Fruit fly (Drosophila melanogaster) whole organism, embryonic: ENCODE measurements around the gene CG5359.

Source experiments
- Aef1 ChIP-seq: fragments of 200-800 bp; sonication (Bioruptor generic); IDR thresholded peaks from 3 replicates; pipeline ENCODE4 v1.3.6; 2022; ENCODE audit warnings: missing biosample characterization, missing genetic modification characterization
- Awh ChIP-seq: fragments of 200-800 bp; sonication (Bioruptor generic); IDR thresholded peaks from 2 replicates; pipeline ENCODE4, ENCODE4 v1.3.6; 2022; ENCODE audit warnings: missing biosample characterization, missing genetic modification characterization
- B-H2 ChIP-seq: fragments of 200-800 bp; sonication (Bioruptor generic); optimal IDR thresholded peaks from 2 replicates; lab custom pipeline; 2018; ENCODE audit warnings: missing biosample characterization, mild to moderate bottlenecking, missing genetic modification characterization
- Bdp1 ChIP-seq: fragments of 200-800 bp; sonication (Bioruptor generic); optimal IDR thresholded peaks from 3 replicates; lab custom pipeline; 2016; ENCODE audit warnings: missing biosample characterization, missing genetic modification characterization
- CG10267 ChIP-seq: fragments of 200-800 bp; sonication (Bioruptor generic); optimal IDR thresholded peaks from 2 replicates; lab custom pipeline; 2018; ENCODE audit warnings: missing biosample characterization, mild to moderate bottlenecking, missing genetic modification characterization, moderate library complexity
- CG13296 ChIP-seq: fragments of 200-800 bp; sonication (Bioruptor generic); optimal IDR thresholded peaks from 3 replicates; lab custom pipeline; 2018; ENCODE audit warnings: missing biosample characterization, mild to moderate bottlenecking, missing genetic modification characterization
- CG15269 ChIP-seq: fragments of 200-800 bp; sonication (Bioruptor generic); optimal IDR thresholded peaks from 2 replicates; lab custom pipeline; 2018; ENCODE audit warnings: missing biosample characterization, mild to moderate bottlenecking, missing genetic modification characterization, moderate library complexity
- CG17361 ChIP-seq: fragments of 200-800 bp; sonication (Bioruptor generic); IDR thresholded peaks from 3 replicates; pipeline ENCODE4 v1.3.6; 2022; ENCODE audit warnings: missing biosample characterization, missing genetic modification characterization
- CG17612 ChIP-seq: fragments of 200-800 bp; sonication (Bioruptor generic); IDR thresholded peaks from 2 replicates; pipeline ENCODE4 v1.3.6; 2022; ENCODE audit warnings: missing biosample characterization, missing genetic modification characterization
- CG33213 ChIP-seq: fragments of 200-800 bp; sonication (Bioruptor generic); optimal IDR thresholded peaks from 3 replicates; lab custom pipeline; 2016; ENCODE audit warnings: missing biosample characterization, missing genetic modification characterization
- CG4360 ChIP-seq: fragments of 200-800 bp; sonication (Bioruptor generic); IDR thresholded peaks from 2 replicates; pipeline ENCODE4 v1.3.6; 2022; ENCODE audit warnings: missing biosample characterization, missing genetic modification characterization
- CG4854 ChIP-seq: fragments of 200-800 bp; sonication (Bioruptor generic); optimal IDR thresholded peaks from 2 replicates; lab custom pipeline; 2016; ENCODE audit warnings: missing biosample characterization, missing genetic modification characterization, inconsistent platforms
- CG5180 ChIP-seq: fragments of 200-800 bp; sonication (Bioruptor generic); optimal IDR thresholded peaks from 3 replicates; lab custom pipeline; 2017; ENCODE audit warnings: missing biosample characterization, missing genetic modification characterization, mild to moderate bottlenecking, moderate library complexity, missing genetic modification reagents
- CG6654 ChIP-seq: fragments of 200-800 bp; sonication (Bioruptor generic); optimal IDR thresholded peaks from 2 replicates; lab custom pipeline; 2017; ENCODE audit warnings: missing biosample characterization, mild to moderate bottlenecking, missing genetic modification characterization
- CG6765 ChIP-seq: fragments of 200-800 bp; sonication (Bioruptor generic); optimal IDR thresholded peaks from 3 replicates; lab custom pipeline; 2017; ENCODE audit warnings: missing biosample characterization, mild to moderate bottlenecking, missing genetic modification characterization
- CG8281 ChIP-seq: fragments of 200-800 bp; sonication (Bioruptor generic); optimal IDR thresholded peaks from 2 replicates; lab custom pipeline; 2018; ENCODE audit warnings: missing biosample characterization, mild to moderate bottlenecking, missing genetic modification characterization, moderate library complexity
- CG8478 ChIP-seq: fragments of >200 bp; optimal IDR thresholded peaks from 2 replicates; lab custom pipeline; 2018
- CG9215 ChIP-seq: fragments of 200-800 bp; sonication (Bioruptor generic); IDR thresholded peaks from 2 replicates; pipeline ENCODE4 v1.3.6; 2022; ENCODE audit warnings: missing biosample characterization, missing genetic modification characterization
- CrebB ChIP-seq: fragments of 200-800 bp; sonication (Bioruptor generic); optimal IDR thresholded peaks from 3 replicates; lab custom pipeline; 2018; ENCODE audit warnings: missing biosample characterization, mild to moderate bottlenecking, missing genetic modification characterization
- D ChIP-seq, 2 experiments: fragments of 200-800 bp in 1 of 2; fragments of >200 bp in 1 of 2; sonication (Bioruptor generic) in 1 of 2; optimal IDR thresholded peaks; 2 replicates in 1 of 2; 3 replicates in 1 of 2; lab custom pipeline; 2017; ENCODE audit warnings: mild to moderate bottlenecking in 1 of 2, missing biosample characterization in 1 of 2, missing genetic modification characterization in 1 of 2, missing genetic modification reagents in 1 of 2
- Dad ChIP-seq: fragments of 200-800 bp; sonication (Bioruptor generic); optimal IDR thresholded peaks from 3 replicates; lab custom pipeline; 2016; ENCODE audit warnings: missing biosample characterization, missing genetic modification characterization
- Dp ChIP-seq: fragments of 200-800 bp; sonication (Bioruptor generic); optimal IDR thresholded peaks from 2 replicates; lab custom pipeline; 2018; ENCODE audit warnings: missing biosample characterization, mild to moderate bottlenecking, missing genetic modification characterization, moderate library complexity
- E2f1 ChIP-seq: fragments of 200-800 bp; sonication (Bioruptor generic); IDR thresholded peaks from 2 replicates; pipeline ENCODE4 v1.3.6; 2022; ENCODE audit warnings: missing biosample characterization, missing genetic modification characterization
- Eip74EF ChIP-seq, 2 experiments: fragments of 200-800 bp in 1 of 2; fragments of >200 bp in 1 of 2; sonication (Bioruptor generic) in 1 of 2; optimal IDR thresholded peaks; 2 replicates each; lab custom pipeline; 2017 to 2019; ENCODE audit warnings: missing biosample characterization in 2 of 2, missing genetic modification characterization in 2 of 2, mild to moderate bottlenecking in 1 of 2, moderate library complexity in 1 of 2
- H2.0 ChIP-seq: fragments of 200-800 bp; sonication (Bioruptor generic); IDR thresholded peaks from 2 replicates; pipeline ENCODE4 v1.3.6; 2022; ENCODE audit warnings: missing biosample characterization, missing genetic modification characterization
- NfI ChIP-seq: fragments of 200-800 bp; sonication (Bioruptor generic); optimal IDR thresholded peaks from 3 replicates; lab custom pipeline; 2018; ENCODE audit warnings: missing biosample characterization, mild to moderate bottlenecking, missing genetic modification characterization, moderate library complexity
- Oli ChIP-seq: fragments of 200-800 bp; sonication (Bioruptor generic); optimal IDR thresholded peaks from 2 replicates; lab custom pipeline; 2018; ENCODE audit warnings: missing biosample characterization, mild to moderate bottlenecking, missing genetic modification characterization, moderate library complexity
- Sin3A ChIP-seq: fragments of >200 bp; optimal IDR thresholded peaks from 2 replicates; lab custom pipeline; 2018
- Spps ChIP-seq: fragments of 200-800 bp; sonication (Bioruptor generic); optimal IDR thresholded peaks from 2 replicates; lab custom pipeline; 2018; ENCODE audit warnings: missing biosample characterization, mild to moderate bottlenecking, missing genetic modification characterization
- Trl ChIP-seq, 3 experiments: fragments of >200 bp in 2 of 3; fragments of 200-800 bp in 1 of 3; sonication (Bioruptor generic) in 1 of 3; optimal IDR thresholded peaks; 2 replicates in 1 of 3; 3 replicates in 2 of 3; lab custom pipeline; 2016 to 2017; ENCODE audit warnings: missing biosample characterization in 1 of 3, missing genetic modification characterization in 1 of 3
- ab ChIP-seq: fragments of 200-800 bp; sonication (Bioruptor generic); optimal IDR thresholded peaks from 2 replicates; lab custom pipeline; 2016; ENCODE audit warnings: missing biosample characterization, missing genetic modification characterization
- bsh ChIP-seq, 2 experiments: fragments of 200-800 bp; sonication (Bioruptor generic); optimal IDR thresholded peaks; 2 replicates each; lab custom pipeline; 2017 to 2018; ENCODE audit warnings: mild to moderate bottlenecking in 2 of 2, missing biosample characterization in 2 of 2, missing genetic modification characterization in 2 of 2, moderate library complexity in 1 of 2
- cato ChIP-seq: fragments of 200-800 bp; sonication (Bioruptor generic); optimal IDR thresholded peaks from 2 replicates; lab custom pipeline; 2016; ENCODE audit warnings: missing biosample characterization, missing genetic modification characterization, borderline replicate concordance
- dmrt11E ChIP-seq: fragments of 200-800 bp; sonication (Bioruptor generic); optimal IDR thresholded peaks from 3 replicates; lab custom pipeline; 2018; ENCODE audit warnings: missing biosample characterization, mild to moderate bottlenecking, missing genetic modification characterization, moderate library complexity
- dmrt99B ChIP-seq: fragments of 200-800 bp; sonication (Bioruptor generic); optimal IDR thresholded peaks from 2 replicates; lab custom pipeline; 2018; ENCODE audit warnings: missing biosample characterization, mild to moderate bottlenecking, missing genetic modification characterization, moderate library complexity
- ems ChIP-seq: fragments of 200-800 bp; sonication (Bioruptor generic); optimal IDR thresholded peaks from 3 replicates; lab custom pipeline; 2016; ENCODE audit warnings: missing biosample characterization, missing genetic modification characterization
- exex ChIP-seq: fragments of 200-800 bp; sonication (Bioruptor generic); optimal IDR thresholded peaks from 4 replicates; lab custom pipeline; 2018; ENCODE audit warnings: missing biosample characterization, mild to moderate bottlenecking, missing genetic modification characterization, moderate library complexity
- fru ChIP-seq: fragments of >200 bp; optimal IDR thresholded peaks from 2 replicates; lab custom pipeline; 2017
- ftz-f1 ChIP-seq: fragments of 200-800 bp; sonication (Bioruptor generic); optimal IDR thresholded peaks from 2 replicates; lab custom pipeline; 2016; ENCODE audit warnings: missing biosample characterization, missing genetic modification characterization
- ken ChIP-seq: fragments of 200-800 bp; sonication (Bioruptor generic); IDR thresholded peaks from 3 replicates; pipeline ENCODE4 v1.3.6; 2022; ENCODE audit warnings: missing biosample characterization, missing genetic modification characterization
- lmd ChIP-seq: fragments of 200-800 bp; sonication (Bioruptor generic); IDR thresholded peaks from 2 replicates; pipeline ENCODE4 v1.3.6; 2022; ENCODE audit warnings: missing biosample characterization, missing genetic modification characterization
- luna ChIP-seq: fragments of 200-800 bp; sonication (Bioruptor generic); optimal IDR thresholded peaks from 2 replicates; lab custom pipeline; 2016; ENCODE audit warnings: missing biosample characterization, missing genetic modification characterization
- maf-S ChIP-seq: fragments of 200-800 bp; sonication (Bioruptor generic); optimal IDR thresholded peaks from 2 replicates; lab custom pipeline; 2016; ENCODE audit warnings: missing biosample characterization, missing genetic modification characterization
- oc ChIP-seq: fragments of 200-800 bp; sonication (Bioruptor generic); optimal IDR thresholded peaks from 2 replicates; lab custom pipeline; 2018; ENCODE audit warnings: missing biosample characterization, mild to moderate bottlenecking, missing genetic modification characterization, moderate library complexity
- ro ChIP-seq: fragments of 200-800 bp; sonication (Bioruptor generic); IDR thresholded peaks from 2 replicates; pipeline ENCODE4 v1.3.6; 2022; ENCODE audit warnings: missing biosample characterization, missing genetic modification characterization
- sna ChIP-seq: fragments of 200-800 bp; sonication (Bioruptor generic); IDR thresholded peaks from 2 replicates; pipeline ENCODE4 v1.3.6; 2022; ENCODE audit warnings: missing biosample characterization, missing genetic modification characterization; ENCODE audit not compliant: partially characterized antibody
- sob ChIP-seq: fragments of 200-800 bp; sonication (Bioruptor generic); IDR thresholded peaks from 2 replicates; pipeline ENCODE4 v1.3.6; 2022; ENCODE audit warnings: missing biosample characterization, missing genetic modification characterization
- toy ChIP-seq: fragments of 200-800 bp; sonication (Bioruptor generic); IDR thresholded peaks from 2 replicates; pipeline ENCODE4 v1.3.6; 2022; ENCODE audit warnings: missing biosample characterization, missing genetic modification characterization
- vnd ChIP-seq: fragments of 200-800 bp; sonication (Bioruptor generic); IDR thresholded peaks from 3 replicates; pipeline ENCODE4 v1.3.6; 2022; ENCODE audit warnings: missing biosample characterization, missing genetic modification characterization; ENCODE audit not compliant: partially characterized antibody
- wdn ChIP-seq: fragments of 200-800 bp; sonication (Bioruptor generic); IDR thresholded peaks from 2 replicates; pipeline ENCODE4 v1.3.6; 2022; ENCODE audit warnings: missing biosample characterization, missing genetic modification characterization

The CG5359 gene

dm6 chr3R:10032951-10033720 lies 32.1 kb upstream of the CG5359 start (continued):
- TF ChIP-seq CG8478 (lab: Kevin White, UChicago), result no peak
- no peak for TF ChIP-seq Trl (optimal IDR thresholded peaks at IDR 0.05; lab: Kevin White, UChicago)
- TF ChIP-seq Trl (GFP tag; optimal IDR thresholded peaks at IDR 0.05; lab: Kevin White, UChicago), result no peak
- TF ChIP-seq Eip74EF (GFP tag; optimal IDR thresholded peaks at IDR 0.05; lab: Kevin White, UChicago), result no peak
- TF ChIP-seq ftz-f1 (GFP tag; lab: Kevin White, UChicago), result no peak
- no peak for TF ChIP-seq Dad
- no peak for TF ChIP-seq ems
- no peak for TF ChIP-seq CG4854
- no peak for TF ChIP-seq D (optimal IDR thresholded peaks at IDR 0.05; lab: Kevin White, UChicago)
- no peak for TF ChIP-seq D (GFP tag; optimal IDR thresholded peaks at IDR 0.05; lab: Kevin White, UChicago)
- peak in 1 of 2 experiments; percentile 17 for TF ChIP-seq bsh (GFP tag; optimal IDR thresholded peaks at IDR 0.05; lab: Kevin White, UChicago)
- TF ChIP-seq CG17361 (GFP tag; lab: Robert Waterston, UW), result 0 out of 3 replicates have a peak, but pooled peaks have one; percentile 37
- TF ChIP-seq Sin3A (lab: Kevin White, UChicago), result no peak
- TF ChIP-seq CG8281 (tag; lab: Kevin White, UChicago), result peak; percentile 99
- TF ChIP-seq CG15269, result peak; percentile 12
- TF ChIP-seq ab (GFP tag; lab: Kevin White, UChicago), result no peak
- TF ChIP-seq Aef1 (GFP tag; lab: Robert Waterston, UW), result no peak
- TF ChIP-seq CG17612 (GFP tag; lab: Robert Waterston, UW), result no peak
- no peak for TF ChIP-seq toy (GFP tag; lab: Robert Waterston, UW)
- TF ChIP-seq lmd (GFP tag; lab: Robert Waterston, UW), result no peak
- TF ChIP-seq exex (tag; lab: Kevin White, UChicago), result no peak
- no peak for TF ChIP-seq NfI (GFP tag; lab: Kevin White, UChicago)
- no peak for TF ChIP-seq dmrt11E (tag; lab: Kevin White, UChicago)
- no peak for TF ChIP-seq CG6654 (GFP tag; lab: Kevin White, UChicago)
- TF ChIP-seq luna (GFP tag; lab: Kevin White, UChicago), result no peak
- TF ChIP-seq CG10267 (tag; lab: Kevin White, UChicago), result no peak
- no peak for TF ChIP-seq CrebB (tag; lab: Kevin White, UChicago)
- no peak for TF ChIP-seq sob (GFP tag; lab: Robert Waterston, UW)
- TF ChIP-seq Oli (tag; lab: Kevin White, UChicago), result peak; percentile 17
- TF ChIP-seq H2.0 (GFP tag; lab: Robert Waterston, UW), result no peak
- no peak for TF ChIP-seq maf-S (GFP tag; lab: Kevin White, UChicago)
- TF ChIP-seq fru (lab: Kevin White, UChicago), result no peak
- no peak; the same call in 1 of the 2 replicates for TF ChIP-seq Awh (GFP tag; lab: Robert Waterston, UW)
- TF ChIP-seq E2f1 (GFP tag; lab: Robert Waterston, UW), result no peak
- peak; percentile 20 for TF ChIP-seq dmrt99B
- no peak for TF ChIP-seq ken
- TF ChIP-seq sna, result no peak
- no peak for TF ChIP-seq Bdp1
- no peak for TF ChIP-seq wdn (GFP tag; lab: Robert Waterston, UW)
- TF ChIP-seq ro (GFP tag; lab: Robert Waterston, UW), result no peak
- TF ChIP-seq CG33213 (GFP tag; lab: Kevin White, UChicago), result no peak
- TF ChIP-seq CG9215, result no peak
- no peak for TF ChIP-seq CG13296
- TF ChIP-seq vnd (GFP tag; lab: Robert Waterston, UW), result no peak
- no peak for TF ChIP-seq Spps
- TF ChIP-seq B-H2 (GFP tag; lab: Kevin White, UChicago), result no peak
- TF ChIP-seq CG5180 (GFP tag; lab: Kevin White, UChicago), result no peak
- TF ChIP-seq cato, result no peak
- TF ChIP-seq Dp (GFP tag; lab: Kevin White, UChicago), result no peak
- TF ChIP-seq CG6765, result no peak
- TF ChIP-seq oc (tag; lab: Kevin White, UChicago), result no peak
- no peak for TF ChIP-seq CG4360
